Fruit fly (Drosophila melanogaster) whole organism, embryonic: Measurements from ENCODE around the gene CG11839.

Source experiments
- Bgb ChIP-seq: fragments of 200-800 bp; sonication (Bioruptor generic); IDR thresholded peaks from 2 replicates; pipeline ENCODE4 v1.3.6; 2022; ENCODE audit warnings: missing biosample characterization, missing genetic modification characterization; ENCODE audit not compliant: partially characterized antibody
- C15 ChIP-seq: fragments of 200-800 bp; sonication (Bioruptor generic); IDR thresholded peaks from 3 replicates; pipeline ENCODE4 v1.3.6; 2022; ENCODE audit warnings: missing biosample characterization, missing genetic modification characterization
- CG10543 ChIP-seq: fragments of 200-800 bp; sonication (Bioruptor generic); optimal IDR thresholded peaks from 3 replicates; lab custom pipeline; 2017; ENCODE audit warnings: missing biosample characterization, mild to moderate bottlenecking, missing genetic modification characterization, moderate library complexity
- CG13424 ChIP-seq: fragments of 200-800 bp; sonication (Bioruptor generic); optimal IDR thresholded peaks from 2 replicates; lab custom pipeline; 2019; ENCODE audit warnings: missing biosample characterization, mild to moderate bottlenecking, missing genetic modification characterization, moderate library complexity
- CG14667 ChIP-seq: fragments of 200-800 bp; sonication (Bioruptor generic); IDR thresholded peaks from 2 replicates; pipeline ENCODE4 v1.3.6; 2022; ENCODE audit warnings: missing biosample characterization, missing genetic modification characterization
- CG16813 ChIP-seq: fragments of 200-800 bp; sonication (Bioruptor generic); IDR thresholded peaks from 3 replicates; pipeline ENCODE4 v1.3.6; 2022; ENCODE audit warnings: missing biosample characterization, missing genetic modification characterization; ENCODE audit not compliant: partially characterized antibody
- CG16815 ChIP-seq: fragments of 200-800 bp; sonication (Bioruptor generic); optimal IDR thresholded peaks from 3 replicates; lab custom pipeline; 2017; ENCODE audit warnings: missing biosample characterization, mild to moderate bottlenecking, missing genetic modification characterization
- CG16863 ChIP-seq: fragments of 200-800 bp; sonication (Bioruptor generic); optimal IDR thresholded peaks from 3 replicates; lab custom pipeline; 2016; ENCODE audit warnings: missing biosample characterization, missing genetic modification characterization
- CG1832 ChIP-seq: fragments of 200-800 bp; sonication (Bioruptor generic); optimal IDR thresholded peaks from 2 replicates; lab custom pipeline; 2017; ENCODE audit warnings: missing biosample characterization, mild to moderate bottlenecking, missing genetic modification characterization, inconsistent platforms
- CG2116 ChIP-seq: fragments of 200-800 bp; sonication (Bioruptor generic); optimal IDR thresholded peaks from 3 replicates; lab custom pipeline; 2018; ENCODE audit warnings: missing biosample characterization, mild to moderate bottlenecking, missing genetic modification characterization
- CG3065 ChIP-seq: fragments of 200-800 bp; sonication (Bioruptor generic); optimal IDR thresholded peaks from 2 replicates; lab custom pipeline; 2016; ENCODE audit warnings: missing biosample characterization, missing genetic modification characterization
- CG31388 ChIP-seq: fragments of 200-800 bp; sonication (Bioruptor generic); optimal IDR thresholded peaks from 2 replicates; lab custom pipeline; 2016; ENCODE audit warnings: missing biosample characterization, missing genetic modification characterization
- CG32767 ChIP-seq: fragments of 200-800 bp; sonication (Bioruptor generic); IDR thresholded peaks from 2 replicates; pipeline ENCODE4 v1.3.6; 2022; ENCODE audit warnings: missing biosample characterization, missing genetic modification characterization
- CG34422 ChIP-seq: fragments of 200-800 bp; sonication (Bioruptor generic); IDR thresholded peaks from 3 replicates; pipeline ENCODE4 v1.3.6; 2022; ENCODE audit warnings: missing biosample characterization, missing genetic modification characterization
- CG4360 ChIP-seq: fragments of 200-800 bp; sonication (Bioruptor generic); IDR thresholded peaks from 2 replicates; pipeline ENCODE4 v1.3.6; 2022; ENCODE audit warnings: missing biosample characterization, missing genetic modification characterization
- CG43689 ChIP-seq: fragments of 200-800 bp; sonication (Bioruptor generic); IDR thresholded peaks from 2 replicates; pipeline ENCODE4 v1.3.6; 2022; ENCODE audit warnings: missing biosample characterization, missing genetic modification characterization
- CG4404 ChIP-seq: fragments of 200-800 bp; sonication (Bioruptor generic); IDR thresholded peaks from 2 replicates; pipeline ENCODE4 v1.3.6; 2022; ENCODE audit warnings: missing biosample characterization, missing genetic modification characterization
- CG4424 ChIP-seq: fragments of 200-800 bp; sonication (Bioruptor generic); optimal IDR thresholded peaks from 3 replicates; lab custom pipeline; 2016; ENCODE audit warnings: missing biosample characterization, missing genetic modification characterization
- CG4617 ChIP-seq: fragments of 200-800 bp; sonication (Bioruptor generic); optimal IDR thresholded peaks from 3 replicates; lab custom pipeline; 2016; ENCODE audit warnings: missing biosample characterization, missing genetic modification characterization, borderline replicate concordance
- CG9932 ChIP-seq: fragments of 200-800 bp; sonication (Bioruptor generic); IDR thresholded peaks from 2 replicates; pipeline ENCODE4 v1.3.6; 2022; ENCODE audit warnings: missing biosample characterization, missing genetic modification characterization
- CHES-1-like ChIP-seq: fragments of 200-800 bp; sonication (Bioruptor generic); optimal IDR thresholded peaks from 2 replicates; lab custom pipeline; 2016; ENCODE audit warnings: missing biosample characterization, missing genetic modification characterization
- CoRest ChIP-seq: fragments of 200-800 bp; sonication (Bioruptor generic); optimal IDR thresholded peaks from 3 replicates; lab custom pipeline; 2018; ENCODE audit warnings: missing biosample characterization, mild to moderate bottlenecking, missing genetic modification characterization, moderate library complexity
- Deaf1 ChIP-seq: fragments of 200-800 bp; optimal IDR thresholded peaks from 3 replicates; lab custom pipeline; 2019; ENCODE audit warnings: missing biosample characterization, mild to moderate bottlenecking, missing genetic modification characterization, moderate library complexity
- E2f2 ChIP-seq: fragments of 200-800 bp; sonication (Bioruptor generic); IDR thresholded peaks from 2 replicates; pipeline ENCODE4 v1.3.6; 2022; ENCODE audit warnings: missing biosample characterization, missing genetic modification characterization
- ERR ChIP-seq: fragments of 200-800 bp; sonication (Bioruptor generic); optimal IDR thresholded peaks from 2 replicates; lab custom pipeline; 2016; ENCODE audit warnings: missing biosample characterization, missing genetic modification characterization
- Ets65A ChIP-seq: fragments of 200-800 bp; sonication (Bioruptor generic); peaks from one replicate; lab custom pipeline; 2016; ENCODE audit warnings: missing biosample characterization, missing genetic modification characterization
- Lhr ChIP-seq: fragments of 200-800 bp; sonication (Bioruptor generic); optimal IDR thresholded peaks from 3 replicates; lab custom pipeline; 2017; ENCODE audit warnings: mild to moderate bottlenecking, missing biosample characterization, missing genetic modification reagents, missing genetic modification characterization
- Myb ChIP-seq: fragments of 200-800 bp; sonication (Bioruptor generic); optimal IDR thresholded peaks from 2 replicates; lab custom pipeline; 2016; ENCODE audit warnings: missing biosample characterization, missing genetic modification characterization
- Nf-YB ChIP-seq: fragments of 200-800 bp; sonication (Bioruptor generic); optimal IDR thresholded peaks from 3 replicates; lab custom pipeline; 2019; ENCODE audit warnings: missing biosample characterization, mild to moderate bottlenecking, missing genetic modification characterization, moderate library complexity
- Xrp1 ChIP-seq: fragments of 200-800 bp; sonication (Bioruptor generic); IDR thresholded peaks from 2 replicates; pipeline ENCODE4 v1.3.6; 2022; ENCODE audit warnings: missing biosample characterization, missing genetic modification characterization
- YL-1 ChIP-seq: fragments of 200-800 bp; sonication (Bioruptor generic); optimal IDR thresholded peaks from 3 replicates; lab custom pipeline; 2017; ENCODE audit warnings: missing biosample characterization, mild to moderate bottlenecking, missing genetic modification characterization
- abd-A ChIP-seq: fragments of 200-800 bp; sonication (Bioruptor generic); optimal IDR thresholded peaks from 3 replicates; lab custom pipeline; 2019; ENCODE audit warnings: missing biosample characterization, mild to moderate bottlenecking, missing genetic modification characterization, moderate library complexity
- chif ChIP-seq, 2 experiments: fragments of 200-800 bp; sonication (Bioruptor generic); optimal IDR thresholded peaks; 3 replicates each; lab custom pipeline; 2016; ENCODE audit warnings: missing biosample characterization in 2 of 2, missing genetic modification characterization in 2 of 2
- chinmo ChIP-seq: fragments of 200-800 bp; sonication (Bioruptor generic); IDR thresholded peaks from 4 replicates; pipeline ENCODE4 v1.3.6; 2022; ENCODE audit warnings: missing biosample characterization, missing genetic modification characterization; ENCODE audit not compliant: partially characterized antibody
- ci ChIP-seq: fragments of 200-800 bp; sonication (Bioruptor generic); IDR thresholded peaks from 3 replicates; pipeline ENCODE4 v1.3.6; 2022; ENCODE audit warnings: missing biosample characterization, missing genetic modification characterization
- croc ChIP-seq: fragments of 200-800 bp; sonication (Bioruptor generic); conservative IDR thresholded peaks from 3 replicates; pipeline ENCODE4 v1.3.6; 2022; ENCODE audit warnings: missing biosample characterization, missing genetic modification characterization
- crol ChIP-seq: fragments of 200-800 bp; sonication (Bioruptor generic); IDR thresholded peaks from 2 replicates; pipeline ENCODE4 v1.3.6; 2022; ENCODE audit warnings: missing biosample characterization, missing genetic modification characterization
- dan ChIP-seq: fragments of 200-800 bp; sonication (Bioruptor generic); IDR thresholded peaks from 2 replicates; pipeline ENCODE4 v1.3.6; 2022; ENCODE audit warnings: missing biosample characterization, missing genetic modification characterization
- dpn ChIP-seq, 2 experiments: fragments of 200-800 bp; sonication (Bioruptor generic); optimal IDR thresholded peaks; 3 replicates each; lab custom pipeline; 2016; ENCODE audit warnings: missing biosample characterization in 2 of 2, missing genetic modification characterization in 2 of 2
- kni ChIP-seq: fragments of 200-800 bp; sonication (Bioruptor generic); optimal IDR thresholded peaks from 3 replicates; lab custom pipeline; 2017; ENCODE audit warnings: mild to moderate bottlenecking, missing biosample characterization, missing genetic modification reagents, missing genetic modification characterization
- nmo ChIP-seq: fragments of 200-800 bp; sonication (Bioruptor generic); optimal IDR thresholded peaks from 2 replicates; lab custom pipeline; 2018; ENCODE audit warnings: missing biosample characterization, mild to moderate bottlenecking, missing genetic modification characterization, moderate library complexity
- nom ChIP-seq: fragments of 200-800 bp; sonication (Bioruptor generic); optimal IDR thresholded peaks from 2 replicates; lab custom pipeline; 2017; ENCODE audit warnings: missing biosample characterization, missing genetic modification characterization, mild to moderate bottlenecking, moderate library complexity, missing genetic modification reagents
- pnt ChIP-seq: fragments of 200-800 bp; sonication (Bioruptor generic); optimal IDR thresholded peaks from 3 replicates; lab custom pipeline; 2016; ENCODE audit warnings: missing biosample characterization, missing genetic modification characterization
- pum ChIP-seq: fragments of 200-800 bp; sonication (Bioruptor generic); optimal IDR thresholded peaks from 2 replicates; lab custom pipeline; 2016; ENCODE audit warnings: missing biosample characterization, missing genetic modification characterization
- sens ChIP-seq: fragments of 200-800 bp; sonication (Bioruptor generic); peaks from one replicate; lab custom pipeline; 2016; ENCODE audit warnings: missing biosample characterization, missing genetic modification characterization
- stwl ChIP-seq: fragments of 200-800 bp; sonication (Bioruptor generic); optimal IDR thresholded peaks from 3 replicates; lab custom pipeline; 2018; ENCODE audit warnings: missing biosample characterization, mild to moderate bottlenecking, missing genetic modification characterization, moderate library complexity
- vvl ChIP-seq: fragments of 200-800 bp; sonication (Bioruptor generic); IDR thresholded peaks from 2 replicates; pipeline ENCODE4 v1.3.6; 2022; ENCODE audit warnings: missing biosample characterization, missing genetic modification characterization
- zen ChIP-seq: fragments of 200-800 bp; sonication (Bioruptor generic); optimal IDR thresholded peaks from 3 replicates; lab custom pipeline; 2018; ENCODE audit warnings: missing biosample characterization, mild to moderate bottlenecking, missing genetic modification characterization, moderate library complexity

The CG11839 gene

dm6 chr3R:25039028-25039476 is 30.7 kb upstream of the CG11839 start, which contains the start of the genes Ythdf and bai (continued):
- no peak for TF ChIP-seq abd-A (tag; lab: Kevin White, UChicago)
- no peak for TF ChIP-seq pnt (GFP tag; lab: Kevin White, UChicago)
- TF ChIP-seq Xrp1 (GFP tag; lab: Robert Waterston, UW) = no peak
- TF ChIP-seq CG16813 (GFP tag; lab: Robert Waterston, UW) = peak; percentile 84
- peak; percentile 47 to 54 for TF ChIP-seq dpn (GFP tag; optimal IDR thresholded peaks at IDR 0.05; lab: Kevin White, UChicago)
- TF ChIP-seq chif (GFP tag; optimal IDR thresholded peaks at IDR 0.05; lab: Kevin White, UChicago) = peak in 1 of 2 experiments; percentile 18
- peak; percentile 39 for TF ChIP-seq CG4424 (GFP tag; lab: Kevin White, UChicago)
- no peak for TF ChIP-seq CG43689 (GFP tag; lab: Robert Waterston, UW)
- no peak for TF ChIP-seq CG14667 (GFP tag; lab: Robert Waterston, UW)
- no peak for TF ChIP-seq CG16863
- TF ChIP-seq Myb = peak; percentile 89
- TF ChIP-seq CG31388 (GFP tag; lab: Kevin White, UChicago) = no peak
- no peak for TF ChIP-seq CG9932 (GFP tag; lab: Robert Waterston, UW)
- TF ChIP-seq Nf-YB (GFP tag; lab: Kevin White, UChicago) = no peak
- no peak for TF ChIP-seq CG16815 (GFP tag; lab: Kevin White, UChicago)

dm6 chr3R:25044816-25045551 is 24.7 kb upstream of the CG11839 start, which contains the start of gene 5PtaseI:
Gene 5PtaseI (minus strand): TSS chr3R:25045151.
- TF ChIP-seq Bgb (GFP tag; lab: Robert Waterston, UW) (no peak), nom (GFP tag; lab: Kevin White, UChicago) (peak; percentile 17), croc (GFP tag; lab: Robert Waterston, UW) (no peak), CG2116 (GFP tag; lab: Kevin White, UChicago) (peak; percentile 48), Ets65A (GFP tag; lab: Kevin White, UChicago) (peak; percentile 58), CG4404 (GFP tag; lab: Robert Waterston, UW) (no peak), kni (GFP tag; lab: Kevin White, UChicago) (peak; percentile 48), ci (GFP tag; lab: Robert Waterston, UW) (0 out of 3 replicates have a peak, but pooled peaks have one; percentile 26), ERR (GFP tag; lab: Kevin White, UChicago) (no peak), sens (GFP tag; lab: Kevin White, UChicago) (peak; percentile 73), nmo (peak; percentile 7), C15 (GFP tag; lab: Robert Waterston, UW) (no peak), crol (GFP tag; lab: Robert Waterston, UW) (no peak), CoRest (tag; lab: Kevin White, UChicago) (peak; percentile 40), YL-1 (GFP tag; lab: Kevin White, UChicago) (peak; percentile 51), zen (tag; lab: Kevin White, UChicago) (peak; percentile 22), CG3065 (GFP tag; lab: Kevin White, UChicago) (no peak), CG4360 (GFP tag; lab: Robert Waterston, UW) (0 out of 2 replicates have a peak, but pooled peaks have one; percentile 19), CG10543 (GFP tag; lab: Kevin White, UChicago) (no peak), stwl (tag; lab: Kevin White, UChicago) (peak; percentile 51), CG4617 (GFP tag; lab: Kevin White, UChicago) (peak; percentile 75), E2f2 (GFP tag; lab: Robert Waterston, UW) (peak; percentile 73), vvl (peak; percentile 38), CG1832 (GFP tag; lab: Kevin White, UChicago) (no peak), dan (no peak), pum (no peak), Lhr (GFP tag; lab: Kevin White, UChicago) (no peak), chinmo (0 out of 4 replicates have a peak, but pooled peaks have one; percentile 66), Deaf1 (tag; lab: Kevin White, UChicago) (no peak), CG13424 (tag; lab: Kevin White, UChicago) (no peak), CHES-1-like (GFP tag; lab: Kevin White, UChicago) (peak; percentile 4), CG34422 (0 out of 3 replicates have a peak, but pooled peaks have one; percentile 39), CG32767 (GFP tag; lab: Robert Waterston, UW) (0 out of 2 replicates have a peak, but pooled peaks have one; percentile 47)
